Worm (Caenorhabditis elegans) whole organism, early embryonic: ENCODE data around the gene B0281.1.

Experiments
- B0310.2 ChIP-seq: sonication (generic microtip); optimal IDR thresholded peaks from 2 replicates; lab custom pipeline; 2016; ENCODE audit warnings: mild to moderate bottlenecking, missing genetic modification characterization, missing compliant biosample characterization
- F13C5.2 ChIP-seq: sonication (generic microtip); optimal IDR thresholded peaks from 2 replicates; lab custom pipeline; 2017; ENCODE audit warnings: mild to moderate bottlenecking, missing genetic modification characterization, inconsistent platforms, missing compliant biosample characterization
- aly-1 ChIP-seq: sonication (generic microtip); optimal IDR thresholded peaks from 2 replicates; lab custom pipeline; 2016; ENCODE audit warnings: missing genetic modification characterization, missing compliant biosample characterization
- ama-1 ChIP-seq: fragments of 150-350 bp; optimal IDR thresholded peaks from 2 replicates; lab custom pipeline; 2014
- ceh-13 ChIP-seq: fragments of 200-800 bp; sonication (Bioruptor generic); optimal IDR thresholded peaks from 2 replicates; lab custom pipeline; 2018; ENCODE audit warnings: mild to moderate bottlenecking, missing genetic modification characterization, missing compliant biosample characterization
- ceh-36 ChIP-seq: sonication (generic microtip); optimal IDR thresholded peaks from 2 replicates; lab custom pipeline; 2016; ENCODE audit warnings: missing genetic modification characterization, inconsistent platforms, missing compliant biosample characterization
- ets-7 ChIP-seq: sonication (generic microtip); optimal IDR thresholded peaks from 2 replicates; lab custom pipeline; 2016; ENCODE audit warnings: missing genotype, missing genetic modification characterization, missing compliant biosample characterization
- flt-1 ChIP-seq: fragments of 200-800 bp; sonication (Bioruptor generic); IDR thresholded peaks from 2 replicates; pipeline ENCODE4 v1.3.6; 2022; ENCODE audit warnings: missing genetic modification characterization, missing compliant biosample characterization
- hmbx-1 ChIP-seq: sonication (generic microtip); optimal IDR thresholded peaks from 2 replicates; lab custom pipeline; 2016; ENCODE audit warnings: mild to moderate bottlenecking, missing genetic modification characterization, missing compliant biosample characterization
- hmg-4 ChIP-seq: fragments of 200-800 bp; sonication (Bioruptor generic); optimal IDR thresholded peaks from 2 replicates; lab custom pipeline; 2018; ENCODE audit warnings: mild to moderate bottlenecking, missing genetic modification characterization, missing compliant biosample characterization
- hnd-1 ChIP-seq: sonication (generic microtip); optimal IDR thresholded peaks from 2 replicates; lab custom pipeline; 2016; ENCODE audit warnings: missing genetic modification characterization, missing compliant biosample characterization
- pes-1 ChIP-seq: fragments of 200-800 bp; sonication (Bioruptor generic); IDR thresholded peaks from 2 replicates; pipeline ENCODE4 v1.3.6; 2022; ENCODE audit warnings: missing genetic modification reagents, missing genetic modification characterization, missing compliant biosample characterization
- scrt-1 ChIP-seq: fragments of 200-800 bp; sonication (Bioruptor generic); IDR thresholded peaks from 2 replicates; pipeline ENCODE4 v1.3.6; 2022; ENCODE audit warnings: missing genetic modification characterization, missing compliant biosample characterization
- sea-1 ChIP-seq: fragments of 200-800 bp; sonication (Bioruptor generic); conservative IDR thresholded peaks from 2 replicates; pipeline ENCODE4 v1.3.6; 2022; ENCODE audit warnings: missing genetic modification characterization, missing compliant biosample characterization
- tbx-11 ChIP-seq: fragments of 200-800 bp; sonication (Bioruptor generic); IDR thresholded peaks from 2 replicates; pipeline ENCODE4 v1.3.6; 2022; ENCODE audit warnings: missing genetic modification characterization, missing compliant biosample characterization
- tbx-37 ChIP-seq: fragments of 200-800 bp; sonication (Bioruptor generic); conservative IDR thresholded peaks from 2 replicates; pipeline ENCODE4 v1.3.6; 2022; ENCODE audit warnings: missing genetic modification reagents, missing genetic modification characterization, missing compliant biosample characterization
- tra-4 ChIP-seq: sonication (generic microtip); optimal IDR thresholded peaks from 2 replicates; lab custom pipeline; 2017; ENCODE audit warnings: missing genetic modification characterization, missing compliant biosample characterization

B0281.1 gene

DNA sequence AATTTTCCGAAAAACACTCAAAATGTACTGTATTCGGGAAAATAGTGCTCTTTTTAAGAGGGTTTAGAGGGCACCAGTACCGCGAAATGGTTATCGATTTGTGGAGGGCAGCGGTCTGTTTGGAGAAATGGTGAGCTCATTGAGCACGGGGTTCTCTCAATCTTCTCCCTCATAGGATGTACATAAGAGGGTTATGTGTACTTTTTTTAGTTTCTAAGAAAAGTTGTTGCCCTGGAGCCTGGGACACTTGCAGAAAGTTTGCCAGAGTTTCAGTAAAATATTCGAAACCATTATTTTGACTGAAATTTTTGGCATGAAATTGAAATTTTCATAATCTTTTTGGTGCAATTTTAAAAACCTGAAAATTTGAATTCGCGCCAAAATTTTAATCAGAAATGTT, 39.7 kb downstream of the B0281.1 start, which contains the start of gene F43C11.10:
Gene F43C11.10 (minus strand): TSS at position 101 of the 400 bp plus-strand sequence.
- TF ChIP-seq scrt-1 (GFP tag; lab: Robert Waterston, UW), result no peak
- no peak for TF ChIP-seq tbx-11 (GFP tag; lab: Robert Waterston, UW)
- no peak for TF ChIP-seq ceh-36
- no peak for TF ChIP-seq tbx-37
- TF ChIP-seq sea-1, result no peak
- TF ChIP-seq B0310.2 (tag; lab: Kevin White, UChicago), result no peak
- no peak for TF ChIP-seq pes-1
- no peak for TF ChIP-seq flt-1
- no peak for TF ChIP-seq aly-1 (tag; lab: Kevin White, UChicago)
- no peak for TF ChIP-seq hmbx-1 (tag; lab: Kevin White, UChicago)
- no peak for TF ChIP-seq tra-4
- no peak for TF ChIP-seq ets-7 (tag; lab: Kevin White, UChicago)

ce11 chrII:2353012-2353411, 40.1 kb downstream of the B0281.1 start, which contains the start of gene F43C11.3:
Gene F43C11.3 (plus strand): TSS chrII:2353312.
- no peak for TF ChIP-seq tra-4
- no peak for TF ChIP-seq ceh-36
- no peak for TF ChIP-seq pes-1
- TF ChIP-seq B0310.2 (tag; lab: Kevin White, UChicago), result no peak
- no peak for TF ChIP-seq F13C5.2 (tag; lab: Kevin White, UChicago)
- no peak for TF ChIP-seq tbx-11 (GFP tag; lab: Robert Waterston, UW)
- TF ChIP-seq hmbx-1 (tag; lab: Kevin White, UChicago), result no peak
- TF ChIP-seq ets-7 (tag; lab: Kevin White, UChicago), result no peak
- TF ChIP-seq hmg-4 (GFP tag; lab: Kevin White, UChicago), result no peak
- no peak for TF ChIP-seq scrt-1 (GFP tag; lab: Robert Waterston, UW)
- no peak for TF ChIP-seq tbx-37
- TF ChIP-seq flt-1, result no peak
- no peak for TF ChIP-seq sea-1
- TF ChIP-seq hnd-1, result no peak
- TF ChIP-seq ama-1 (lab: Kevin White, UChicago), result no peak
- no peak for TF ChIP-seq ceh-13 (GFP tag; lab: Kevin White, UChicago)
- no peak for TF ChIP-seq aly-1 (tag; lab: Kevin White, UChicago)

ce11 chrII:2354476-2354875, 41.6 kb downstream of the B0281.1 start, which contains the start of gene F43C11.2:
Gene F43C11.2 (plus strand): TSS chrII:2354776.
- TF ChIP-seq ama-1 (lab: Kevin White, UChicago), result no peak
- no peak for TF ChIP-seq flt-1
- TF ChIP-seq ceh-36, result no peak
- no peak for TF ChIP-seq hnd-1
- no peak for TF ChIP-seq pes-1
- TF ChIP-seq ceh-13 (GFP tag; lab: Kevin White, UChicago), result no peak
- no peak for TF ChIP-seq tra-4
- TF ChIP-seq tbx-11 (GFP tag; lab: Robert Waterston, UW), result no peak
- no peak for TF ChIP-seq ets-7 (tag; lab: Kevin White, UChicago)
- no peak for TF ChIP-seq F13C5.2 (tag; lab: Kevin White, UChicago)
- TF ChIP-seq aly-1 (tag; lab: Kevin White, UChicago), result no peak
- no peak for TF ChIP-seq hmbx-1 (tag; lab: Kevin White, UChicago)
- TF ChIP-seq B0310.2 (tag; lab: Kevin White, UChicago), result no peak
- no peak for TF ChIP-seq hmg-4 (GFP tag; lab: Kevin White, UChicago)
- TF ChIP-seq tbx-37, result no peak

DNA sequence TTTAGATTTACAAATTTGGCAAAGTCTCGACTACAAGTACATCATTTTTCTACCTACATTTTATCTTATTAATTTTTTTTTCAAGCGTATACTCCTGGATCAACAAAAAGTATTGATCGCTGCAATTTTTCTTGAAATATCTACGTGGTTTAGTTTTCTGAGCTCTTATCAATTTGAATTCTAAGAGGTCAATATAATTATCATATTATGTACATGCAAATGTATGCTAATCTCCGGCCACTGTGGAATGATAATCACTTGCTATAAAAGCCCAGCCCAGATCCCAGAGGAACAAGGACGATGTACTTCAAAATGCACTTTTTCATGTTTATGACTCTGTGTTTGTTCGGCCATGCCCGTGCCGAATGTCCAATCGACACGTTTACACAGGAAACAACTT, 43.9 kb downstream of the B0281.1 start, which contains the start of gene F43C11.1:
Gene F43C11.1 (plus strand): TSS at position 301 of the 400 bp plus-strand sequence.
- TF ChIP-seq ceh-13 (GFP tag; lab: Kevin White, UChicago) (no peak), scrt-1 (GFP tag; lab: Robert Waterston, UW) (no peak), hmg-4 (GFP tag; lab: Kevin White, UChicago) (no peak), B0310.2 (tag; lab: Kevin White, UChicago) (no peak), tbx-37 (no peak), F13C5.2 (tag; lab: Kevin White, UChicago) (no peak)

ce11 chrII:2359965-2360364, 47.1 kb downstream of the B0281.1 start, which contains the start of gene F43C11.16:
Gene F43C11.16 (minus strand): TSS chrII:2360065.
- TF ChIP-seq ceh-36 (no peak), ceh-13 (GFP tag; lab: Kevin White, UChicago) (no peak), ets-7 (tag; lab: Kevin White, UChicago) (no peak), tbx-37 (no peak), aly-1 (tag; lab: Kevin White, UChicago) (no peak), scrt-1 (GFP tag; lab: Robert Waterston, UW) (no peak), F13C5.2 (tag; lab: Kevin White, UChicago) (no peak), tbx-11 (GFP tag; lab: Robert Waterston, UW) (no peak), tra-4 (no peak), hmg-4 (GFP tag; lab: Kevin White, UChicago) (no peak), pes-1 (no peak)
